Fruit fly (Drosophila melanogaster) whole organism, pupa: ENCODE measurements around the gene Takl2.

Experiments
- CG10348 ChIP-seq: fragments of 200-800 bp; sonication (Bioruptor generic); IDR thresholded peaks from 2 replicates; pipeline ENCODE4 v1.3.6; 2022; ENCODE audit warnings: missing biosample characterization, missing genetic modification characterization
- CG12605 ChIP-seq: fragments of 200-800 bp; sonication (Bioruptor generic); IDR thresholded peaks from 2 replicates; pipeline ENCODE4 v1.3.6; 2022; ENCODE audit warnings: missing biosample characterization, missing genetic modification characterization
- CG13204 ChIP-seq: fragments of 200-800 bp; sonication (Bioruptor generic); optimal IDR thresholded peaks from 2 replicates; lab custom pipeline; 2018; ENCODE audit warnings: missing biosample characterization, mild to moderate bottlenecking, missing genetic modification characterization, moderate library complexity
- CG14655 ChIP-seq: fragments of 200-800 bp; sonication (Bioruptor generic); optimal IDR thresholded peaks from 3 replicates; lab custom pipeline; 2017; ENCODE audit warnings: mild to moderate bottlenecking, missing biosample characterization, missing genetic modification reagents, missing genetic modification characterization
- CG15710 ChIP-seq: fragments of 200-800 bp; sonication (Bioruptor generic); optimal IDR thresholded peaks from 2 replicates; lab custom pipeline; 2018; ENCODE audit warnings: missing biosample characterization, mild to moderate bottlenecking, missing genetic modification characterization, moderate library complexity
- CG17806 ChIP-seq: fragments of 200-800 bp; sonication (Bioruptor generic); optimal IDR thresholded peaks from 2 replicates; lab custom pipeline; 2018; ENCODE audit warnings: missing biosample characterization, mild to moderate bottlenecking, missing genetic modification characterization, moderate library complexity
- CG32121 ChIP-seq: fragments of 200-800 bp; sonication (Bioruptor generic); IDR thresholded peaks from 2 replicates; pipeline ENCODE4 v1.3.6; 2022; ENCODE audit warnings: missing biosample characterization, missing genetic modification characterization
- CG34367 ChIP-seq: fragments of 200-800 bp; sonication (Bioruptor generic); optimal IDR thresholded peaks from 2 replicates; lab custom pipeline; 2018; ENCODE audit warnings: missing biosample characterization, mild to moderate bottlenecking, missing genetic modification characterization
- CG4496 ChIP-seq: fragments of 200-800 bp; sonication (Bioruptor generic); IDR thresholded peaks from 3 replicates; pipeline ENCODE4 v1.3.6; 2022; ENCODE audit warnings: missing biosample characterization, missing genetic modification characterization
- CG8159 ChIP-seq: fragments of 200-800 bp; sonication (Bioruptor generic); optimal IDR thresholded peaks from 3 replicates; lab custom pipeline; 2018; ENCODE audit warnings: missing biosample characterization, mild to moderate bottlenecking, missing genetic modification characterization, moderate library complexity
- CG8301 ChIP-seq: fragments of 200-800 bp; sonication (Bioruptor generic); optimal IDR thresholded peaks from 2 replicates; lab custom pipeline; 2018; ENCODE audit warnings: missing biosample characterization, mild to moderate bottlenecking, missing genetic modification characterization
- CG9948 ChIP-seq: fragments of 200-800 bp; sonication (Bioruptor generic); optimal IDR thresholded peaks from 2 replicates; lab custom pipeline; 2018; ENCODE audit warnings: missing biosample characterization, mild to moderate bottlenecking, missing genetic modification characterization, moderate library complexity
- D1 ChIP-seq: fragments of 200-800 bp; sonication (Bioruptor generic); optimal IDR thresholded peaks from 2 replicates; lab custom pipeline; 2018; ENCODE audit warnings: missing biosample characterization, mild to moderate bottlenecking, missing genetic modification characterization, moderate library complexity
- EcR ChIP-seq: fragments of 200-800 bp; sonication (Bioruptor generic); optimal IDR thresholded peaks from 3 replicates; lab custom pipeline; 2019; ENCODE audit warnings: missing biosample characterization, missing genetic modification characterization, mild to moderate bottlenecking, moderate library complexity, missing genetic modification reagents
- Ets98B ChIP-seq: fragments of 200-800 bp; sonication (Bioruptor generic); IDR thresholded peaks from 2 replicates; pipeline ENCODE4 v1.3.6; 2022; ENCODE audit warnings: missing biosample characterization, missing genetic modification characterization
- Pif1A ChIP-seq: fragments of 200-800 bp; sonication (Bioruptor generic); optimal IDR thresholded peaks from 3 replicates; lab custom pipeline; 2016; ENCODE audit warnings: missing biosample characterization, missing genetic modification characterization
- Pif1B ChIP-seq: fragments of 200-800 bp; sonication (Bioruptor generic); optimal IDR thresholded peaks from 3 replicates; lab custom pipeline; 2016; ENCODE audit warnings: missing biosample characterization, missing genetic modification characterization
- Snoo ChIP-seq: fragments of 200-800 bp; sonication (Bioruptor generic); optimal IDR thresholded peaks from 3 replicates; lab custom pipeline; 2017; ENCODE audit warnings: missing biosample characterization, mild to moderate bottlenecking, missing genetic modification characterization, inconsistent platforms
- fd96Ca ChIP-seq: fragments of 200-800 bp; sonication (Bioruptor generic); IDR thresholded peaks from 3 replicates; pipeline ENCODE4 v1.3.6; 2022; ENCODE audit warnings: missing biosample characterization, missing genetic modification characterization
- gl ChIP-seq: fragments of 200-800 bp; sonication (Bioruptor generic); optimal IDR thresholded peaks from 2 replicates; lab custom pipeline; 2018; ENCODE audit warnings: missing biosample characterization, mild to moderate bottlenecking, missing genetic modification characterization
- rn ChIP-seq: fragments of 200-800 bp; sonication (Bioruptor generic); IDR thresholded peaks from 2 replicates; pipeline ENCODE4 v1.3.6; 2022; ENCODE audit warnings: missing biosample characterization, missing genetic modification characterization

Takl2 gene

DNA sequence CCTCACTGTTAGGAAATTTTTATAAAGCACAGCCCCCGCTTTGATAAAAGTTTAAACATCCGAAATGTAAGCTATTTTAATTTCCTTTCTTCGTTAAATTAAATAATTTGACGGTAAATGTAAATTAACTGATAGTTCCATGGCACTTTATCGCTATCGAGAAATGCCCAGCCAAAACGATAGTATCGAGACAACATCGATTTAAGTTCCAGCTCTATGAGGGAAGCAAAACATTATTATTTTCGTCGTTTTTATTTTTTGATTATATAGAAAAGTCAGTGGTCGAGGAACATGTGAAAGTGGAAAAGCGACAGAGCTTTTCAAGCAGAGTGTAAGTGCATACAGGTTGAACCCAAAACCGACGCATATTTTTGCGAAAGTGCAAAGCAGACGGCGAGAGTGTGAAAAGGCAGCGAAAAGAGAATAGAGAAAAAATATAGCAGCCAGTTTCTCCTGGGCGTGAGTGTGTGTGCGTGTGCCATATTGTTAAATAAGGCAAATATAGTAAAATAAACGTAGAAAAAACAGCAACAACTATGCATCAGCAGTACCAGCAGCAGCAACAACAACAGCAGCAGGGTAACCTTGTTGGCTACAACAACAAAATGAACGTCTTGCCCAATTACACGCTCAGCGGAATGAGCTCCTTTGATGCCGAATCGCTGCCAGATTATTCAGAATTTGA lies 6.7 kb downstream of the Takl2 start, which contains the start of gene CG45049:
TSS of gene CG45049 (plus strand) at position 197 of the 685 bp plus-strand sequence.
- TF ChIP-seq Pif1A (GFP tag; lab: Kevin White, UChicago) (no peak), rn (GFP tag; lab: Robert Waterston, UW) (no peak), CG10348 (no peak), CG13204 (GFP tag; lab: Kevin White, UChicago) (no peak), D1 (tag; lab: Kevin White, UChicago) (no peak), Ets98B (no peak), CG8159 (tag; lab: Kevin White, UChicago) (no peak), CG34367 (tag; lab: Kevin White, UChicago) (no peak), CG14655 (no peak), CG8301 (tag; lab: Kevin White, UChicago) (no peak), Pif1B (GFP tag; lab: Kevin White, UChicago) (no peak), CG9948 (no peak), CG12605 (GFP tag; lab: Robert Waterston, UW) (no peak), Snoo (no peak), CG32121 (no peak), EcR (GFP tag; lab: Kevin White, UChicago) (no peak), CG4496 (no peak)
- TF ChIP-seq, all 21 proteins: peak for 0

dm6 chr3R:22726031-22726770 lies 7.5 kb downstream of the Takl2 start, which contains the start of gene RNF220:
Gene RNF220, minus strand, starts transcription at chr3R:22726414.
- TF ChIP-seq Pif1B (GFP tag; lab: Kevin White, UChicago) (no peak), D1 (tag; lab: Kevin White, UChicago) (no peak), Ets98B (no peak), CG8159 (tag; lab: Kevin White, UChicago) (peak; percentile 25), Snoo (peak; percentile 1), Pif1A (GFP tag; lab: Kevin White, UChicago) (no peak), CG8301 (tag; lab: Kevin White, UChicago) (no peak), CG34367 (tag; lab: Kevin White, UChicago) (no peak), CG14655 (peak; percentile 41), CG10348 (no peak), fd96Ca (no peak), CG12605 (GFP tag; lab: Robert Waterston, UW) (no peak), CG17806 (tag; lab: Kevin White, UChicago) (no peak), CG9948 (no peak), gl (no peak), CG15710 (tag; lab: Kevin White, UChicago) (peak; percentile 2), CG32121 (no peak; the same call in 1 of the 2 replicates), rn (GFP tag; lab: Robert Waterston, UW) (no peak), EcR (GFP tag; lab: Kevin White, UChicago) (no peak), CG4496 (0 out of 3 replicates have a peak, but pooled peaks have one; percentile 29), CG13204 (GFP tag; lab: Kevin White, UChicago) (no peak)

DNA sequence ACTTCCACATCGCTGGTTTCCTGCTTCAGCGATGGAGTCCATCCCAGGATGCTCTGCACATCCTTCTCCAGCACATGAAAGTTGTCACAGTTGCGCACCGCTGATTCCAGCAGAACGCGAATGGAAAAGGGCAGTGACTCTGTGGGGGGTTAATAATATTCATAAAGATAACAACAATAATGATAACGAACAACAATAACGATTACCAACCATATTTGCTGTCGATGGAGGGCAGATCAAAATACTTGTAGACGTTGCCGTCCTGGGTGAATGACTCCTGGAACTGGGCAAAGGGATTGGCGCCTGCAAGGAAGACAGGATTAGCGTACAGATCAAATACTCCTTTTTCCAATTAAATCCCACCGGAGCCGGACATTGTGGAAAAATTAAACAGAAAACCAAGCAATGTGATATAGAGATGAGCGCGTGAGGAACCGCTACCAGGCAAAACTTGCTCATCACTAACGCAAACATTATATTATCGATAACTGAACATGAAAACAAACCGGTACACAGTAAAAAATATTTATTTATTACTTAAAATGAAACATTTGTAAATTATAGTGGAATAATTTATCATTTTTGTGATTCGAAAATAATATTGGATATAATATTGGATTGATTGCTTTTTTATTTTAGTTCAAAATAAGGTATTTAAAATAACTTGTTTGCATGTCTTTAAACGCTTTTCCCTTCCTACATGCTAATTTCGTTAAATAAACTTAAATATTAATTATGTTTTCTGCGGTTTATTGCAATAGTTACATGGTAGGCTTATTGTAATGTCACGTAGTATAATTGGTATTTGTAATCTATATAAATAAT lies 9.3 kb downstream of the Takl2 start, which contains the start of gene Irp-1A:
TSS of gene Irp-1A (minus strand) at position 439 of the 825 bp plus-strand sequence.
- no peak for TF ChIP-seq D1 (tag; lab: Kevin White, UChicago)
- TF ChIP-seq CG17806 (tag; lab: Kevin White, UChicago): peak; percentile 72
- TF ChIP-seq Pif1B (GFP tag; lab: Kevin White, UChicago): peak; percentile 38
- peak; percentile 72; the same call in 1 of the 2 replicates for TF ChIP-seq CG32121
- TF ChIP-seq Snoo: peak; percentile 45
- TF ChIP-seq CG9948: peak; percentile 73
- peak; percentile 71 for TF ChIP-seq Ets98B
- peak; percentile 86 for TF ChIP-seq CG12605 (GFP tag; lab: Robert Waterston, UW)
- no peak for TF ChIP-seq fd96Ca
- no peak for TF ChIP-seq rn (GFP tag; lab: Robert Waterston, UW)
- TF ChIP-seq gl: peak; percentile 12
- TF ChIP-seq CG15710 (tag; lab: Kevin White, UChicago): peak; percentile 67
- TF ChIP-seq CG8159 (tag; lab: Kevin White, UChicago): peak; percentile 77
- peak; percentile 86 for TF ChIP-seq EcR (GFP tag; lab: Kevin White, UChicago)
- peak; percentile 48; the same call in 2 of the 3 replicates for TF ChIP-seq CG4496
- peak; percentile 2 for TF ChIP-seq Pif1A (GFP tag; lab: Kevin White, UChicago)
- TF ChIP-seq CG13204 (GFP tag; lab: Kevin White, UChicago): no peak
- TF ChIP-seq CG10348: no peak
- TF ChIP-seq CG8301 (tag; lab: Kevin White, UChicago): peak; percentile 72
- TF ChIP-seq CG34367 (tag; lab: Kevin White, UChicago): peak; percentile 51
- TF ChIP-seq CG14655: peak; percentile 66

- TF ChIP-seq D1 (tag; lab: Kevin White, UChicago) (no peak), fd96Ca (peak; percentile 57; the same call in 2 of the 3 replicates), CG8159 (tag; lab: Kevin White, UChicago) (peak; percentile 80), CG12605 (GFP tag; lab: Robert Waterston, UW) (peak; percentile 76; the same call in 1 of the 2 replicates), CG34367 (tag; lab: Kevin White, UChicago) (peak; percentile 68), Pif1B (GFP tag; lab: Kevin White, UChicago) (peak; percentile 66), gl (peak; percentile 84), CG14655 (peak; percentile 86), CG13204 (GFP tag; lab: Kevin White, UChicago) (peak; percentile 86), CG17806 (tag; lab: Kevin White, UChicago) (peak; percentile 62), CG4496 (peak; percentile 80; the same call in 2 of the 3 replicates), EcR (GFP tag; lab: Kevin White, UChicago) (peak; percentile 5), Snoo (peak; percentile 59), CG15710 (tag; lab: Kevin White, UChicago) (peak; percentile 81), Ets98B (peak; percentile 66), rn (GFP tag; lab: Robert Waterston, UW) (peak; percentile 48; the same call in 1 of the 2 replicates), CG9948 (peak; percentile 62), CG10348 (no peak), CG32121 (peak; percentile 61), Pif1A (GFP tag; lab: Kevin White, UChicago) (peak; percentile 83), CG8301 (tag; lab: Kevin White, UChicago) (peak; percentile 72)
These were observed 12.8 kb downstream of the Takl2 start, which contains the start of gene wge for dm6 chr3R:22720808-22721306. Gene wge, minus strand, starts transcription at chr3R:22721150.
